Worm (Caenorhabditis elegans) whole organism, mixed stage, embryonic: Measurements from ENCODE around the gene F58G6.3.

Experiments
- nhr-12 ChIP-seq: fragments of 150-350 bp; optimal IDR thresholded peaks from 2 replicates; lab custom pipeline; 2014; ENCODE audit warnings: missing biosample characterization, missing genetic modification characterization
- nhr-237 ChIP-seq: fragments of 150-350 bp; optimal IDR thresholded peaks from 2 replicates; lab custom pipeline; 2014; ENCODE audit warnings: missing biosample characterization, missing genetic modification characterization
- nhr-28 ChIP-seq: fragments of 150-350 bp; optimal IDR thresholded peaks from 2 replicates; lab custom pipeline; 2014; ENCODE audit warnings: missing biosample characterization, missing genetic modification characterization
- snpc-4 ChIP-seq: fragments of 150-350 bp; optimal IDR thresholded peaks from 2 replicates; lab custom pipeline; 2014; ENCODE audit warnings: missing biosample characterization, missing genetic modification characterization
- ztf-11 ChIP-seq: fragments of 150-350 bp; optimal IDR thresholded peaks from 2 replicates; lab custom pipeline; 2014; ENCODE audit warnings: missing biosample characterization, missing genetic modification characterization

ce11 chrIV:9675572-9675971 is 22.2 kb downstream of the F58G6.3 start, which contains the start of gene nhr-34:
- TF ChIP-seq nhr-12 (tag; lab: Kevin White, UChicago) (no peak), nhr-237 (no peak), ztf-11 (tag; lab: Kevin White, UChicago) (no peak), nhr-28 (tag; lab: Kevin White, UChicago) (no peak), snpc-4 (tag; lab: Kevin White, UChicago) (no peak)
